Fruit fly (Drosophila melanogaster): Measurements from ENCODE around the gene CG34433.

Gene CG34433

DNA sequence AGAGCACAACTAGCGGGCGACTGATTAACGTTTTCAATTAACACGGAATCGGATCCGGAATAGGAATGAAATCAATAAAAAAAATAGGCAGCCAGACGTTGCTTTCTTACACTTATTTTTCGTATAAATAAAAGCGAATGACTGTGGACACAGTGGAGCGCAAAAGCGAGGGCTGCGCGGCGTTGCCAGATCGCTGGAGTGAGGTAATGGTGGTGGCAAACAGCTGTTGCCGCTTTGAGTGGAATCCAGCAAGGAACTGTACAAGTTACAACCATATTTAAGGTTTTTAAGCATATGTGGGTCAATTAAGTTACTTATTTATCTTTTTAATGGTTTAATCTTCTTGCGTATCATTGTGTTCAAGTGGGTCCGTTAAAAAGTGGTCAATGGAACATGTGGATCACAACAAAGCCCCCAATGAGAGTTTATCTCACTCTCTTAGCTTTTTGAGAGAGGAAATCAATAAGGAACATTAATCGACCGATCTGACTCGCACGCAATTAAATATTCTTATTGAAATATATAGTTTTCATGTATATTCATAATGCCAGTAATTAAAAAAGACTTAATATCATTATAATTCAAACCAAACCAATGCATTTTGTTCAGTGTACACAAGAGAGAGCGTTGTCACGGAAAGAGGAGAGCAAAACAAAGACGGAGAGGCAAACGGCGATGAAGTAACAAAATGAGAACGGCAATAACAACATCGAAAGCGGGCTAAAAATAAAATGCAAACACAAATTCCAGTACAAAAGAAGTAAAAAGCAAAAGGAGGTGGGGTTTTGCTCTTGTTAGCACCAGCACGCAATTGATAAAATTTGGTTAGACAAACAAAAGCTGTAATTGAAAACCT is 49.4 kb upstream of the CG34433 start (continued):
- TF ChIP-seq Abd-B (GFP tag; optimal IDR thresholded peaks at IDR 0.05), result peak; percentile 70
- TF ChIP-seq CG17186 (GFP tag; optimal IDR thresholded peaks at IDR 0.05), result peak; percentile 9
- peak; percentile 86 for TF ChIP-seq oc (tag; optimal IDR thresholded peaks at IDR 0.05)
- peak; percentile 72 for TF ChIP-seq croc (GFP tag; conservative IDR thresholded peaks at IDR 0.05)
- peak; percentile 54 for TF ChIP-seq CG4282 (GFP tag; optimal IDR thresholded peaks at IDR 0.05)
- peak; percentile 91 for TF ChIP-seq Max (GFP tag; optimal IDR thresholded peaks at IDR 0.05)
- TF ChIP-seq ERR (GFP tag; optimal IDR thresholded peaks at IDR 0.05), result peak; percentile 84
- TF ChIP-seq ems (GFP tag; optimal IDR thresholded peaks at IDR 0.05), result peak; percentile 93
- TF ChIP-seq tgo (GFP tag; IDR thresholded peaks at IDR 0.05), result peak; percentile 95
- no peak for TF ChIP-seq cg (GFP tag; optimal IDR thresholded peaks at IDR 0.05)
- peak; percentile 95 for TF ChIP-seq unpg (GFP tag; optimal IDR thresholded peaks at IDR 0.05)
- peak; percentile 93 for TF ChIP-seq CG18262 (tag; optimal IDR thresholded peaks at IDR 0.05)
- peak; percentile 86 for TF ChIP-seq CG13775 (GFP tag; optimal IDR thresholded peaks at IDR 0.05)
- peak; percentile 89 for TF ChIP-seq CG1024 (GFP tag; IDR thresholded peaks at IDR 0.05)
- TF ChIP-seq CHES-1-like (GFP tag; optimal IDR thresholded peaks at IDR 0.05), result peak; percentile 86
- TF ChIP-seq ase (GFP tag; IDR thresholded peaks at IDR 0.05), result peak; percentile 93; the same call in 2 of the 3 replicates
- TF ChIP-seq Nf-YB (GFP tag; optimal IDR thresholded peaks at IDR 0.05), result peak; percentile 78
- peak; percentile 79 for TF ChIP-seq CG3163 (GFP tag; optimal IDR thresholded peaks at IDR 0.05)
- TF ChIP-seq CG8765 (GFP tag; IDR thresholded peaks at IDR 0.05), result peak; percentile 63
- peak; percentile 89 for TF ChIP-seq lmd (GFP tag; IDR thresholded peaks at IDR 0.05)
- TF ChIP-seq CG17612 (GFP tag; IDR thresholded peaks at IDR 0.05), result peak; percentile 83
- TF ChIP-seq CG17912 (GFP tag; optimal IDR thresholded peaks at IDR 0.05), result peak; percentile 36
- TF ChIP-seq eyg (GFP tag; optimal IDR thresholded peaks at IDR 0.05), result peak; percentile 72
- peak; percentile 89 for TF ChIP-seq CG10147 (GFP tag; optimal IDR thresholded peaks at IDR 0.05)
- peak; percentile 38; the same call in 1 of the 2 replicates for TF ChIP-seq amos (GFP tag; IDR thresholded peaks at IDR 0.05; ENCODE audit: partially characterized antibody)
- peak; percentile 38 for TF ChIP-seq CG13287 (GFP tag; IDR thresholded peaks at IDR 0.05; ENCODE audit: partially characterized antibody)
- TF ChIP-seq Camta (GFP tag; optimal IDR thresholded peaks at IDR 0.05), result peak; percentile 87
- peak; percentile 79 for TF ChIP-seq corto (GFP tag; optimal IDR thresholded peaks at IDR 0.05)
- no peak for TF ChIP-seq Tbp (GFP tag; optimal IDR thresholded peaks at IDR 0.05)
- peak; percentile 95 for TF ChIP-seq CG30403 (GFP tag; optimal IDR thresholded peaks at IDR 0.05)
- TF ChIP-seq CG7963 (GFP tag; IDR thresholded peaks at IDR 0.05; ENCODE audit: partially characterized antibody), result no peak
- TF ChIP-seq CG14965 (GFP tag; optimal IDR thresholded peaks at IDR 0.05; ENCODE audit: borderline replicate concordance), result peak; percentile 43
- TF ChIP-seq Taf1 (GFP tag; IDR thresholded peaks at IDR 0.05), result peak; percentile 80
- TF ChIP-seq trem (tag; optimal IDR thresholded peaks at IDR 0.05), result peak; percentile 77
- peak; percentile 87 for TF ChIP-seq nau (GFP tag; optimal IDR thresholded peaks at IDR 0.05)
- TF ChIP-seq Gsc (GFP tag; IDR thresholded peaks at IDR 0.05), result no peak
- TF ChIP-seq CTCF (GFP tag; optimal IDR thresholded peaks at IDR 0.05), result peak; percentile 27
- TF ChIP-seq Oaz (GFP tag; IDR thresholded peaks at IDR 0.05), result peak; percentile 88
- peak; percentile 85 for TF ChIP-seq CG31441 (GFP tag; IDR thresholded peaks at IDR 0.05)
- no peak for TF ChIP-seq sc (optimal IDR thresholded peaks at IDR 0.05)
- peak; percentile 80 for TF ChIP-seq sc (GFP tag; optimal IDR thresholded peaks at IDR 0.05)
- peak; percentile 63 for TF ChIP-seq CG33557 (GFP tag; optimal IDR thresholded peaks at IDR 0.05)
- no peak for TF ChIP-seq HLH4C (GFP tag; IDR thresholded peaks at IDR 0.05; ENCODE audit: partially characterized antibody)
- TF ChIP-seq vnd (GFP tag; IDR thresholded peaks at IDR 0.05; ENCODE audit: partially characterized antibody), result no peak
- peak; percentile 94 for TF ChIP-seq CG2120 (GFP tag; optimal IDR thresholded peaks at IDR 0.05)
- peak; percentile 86 for TF ChIP-seq Asciz (GFP tag; optimal IDR thresholded peaks at IDR 0.05)
- no peak for TF ChIP-seq gfzf (GFP tag; optimal IDR thresholded peaks at IDR 0.05)
- peak; percentile 77 for TF ChIP-seq CG33213 (GFP tag; optimal IDR thresholded peaks at IDR 0.05)
- TF ChIP-seq Awh (GFP tag; IDR thresholded peaks at IDR 0.05), result peak; percentile 97
